Worm (Caenorhabditis elegans) whole organism, mixed stage, embryonic: ENCODE measurements around the gene Y44A6D.6.

Experiments used
- ceh-83 ChIP-seq: fragments of 200-800 bp; sonication (Bioruptor generic); optimal IDR thresholded peaks from 2 replicates; lab custom pipeline; 2018; ENCODE audit warnings: mild to moderate bottlenecking, missing genetic modification characterization, missing compliant biosample characterization
- elt-1 ChIP-seq: sonication (generic microtip); optimal IDR thresholded peaks from 2 replicates; lab custom pipeline; 2017; ENCODE audit warnings: missing genetic modification characterization, mild to moderate bottlenecking, missing compliant biosample characterization, antibody characterized with exemption, moderate library complexity, borderline replicate concordance; ENCODE audit not compliant: insufficient read depth
- elt-3 ChIP-seq: fragments of 150-350 bp; optimal IDR thresholded peaks from 2 replicates; lab custom pipeline; 2014; ENCODE audit warnings: missing biosample characterization, missing genetic modification characterization
- unc-62 ChIP-seq: fragments of 150-350 bp; optimal IDR thresholded peaks from 2 replicates; lab custom pipeline; 2014; ENCODE audit warnings: missing biosample characterization, missing genetic modification reagents, missing genetic modification characterization
- ztf-11 ChIP-seq: fragments of 150-350 bp; optimal IDR thresholded peaks from 2 replicates; lab custom pipeline; 2014; ENCODE audit warnings: missing biosample characterization, missing genetic modification characterization

- TF ChIP-seq ztf-11 (tag; lab: Kevin White, UChicago) (no peak), unc-62 (GFP tag; lab: Kevin White, UChicago) (no peak), elt-3 (no peak), ceh-83 (GFP tag; lab: Kevin White, UChicago) (no peak), elt-1 (tag; lab: Kevin White, UChicago) (no peak)
Measured at ce11 chrV:20783642-20784041, 23.5 kb upstream of the Y44A6D.6 start.
